Worm (Caenorhabditis elegans) whole organism, L3 larva: ENCODE measurements around the gene msp-58.
"Not testable (repeated sequence)": the region's sequence is repeated elsewhere in the genome, so short reads cannot be mapped to it uniquely, and the experiment has no call there.

ENCODE experiments used
- egl-5 ChIP-seq: fragments of 150-350 bp; optimal IDR thresholded peaks from 2 replicates; lab custom pipeline; 2017; ENCODE audit warnings: missing biosample characterization, missing genetic modification reagents, missing genetic modification characterization, inconsistent platforms
- unc-39 ChIP-seq: sonication (generic microtip); optimal IDR thresholded peaks from 4 replicates; lab custom pipeline; 2017; ENCODE audit warnings: missing biosample characterization, missing genetic modification characterization

- TF ChIP-seq unc-39, egl-5 (tag; lab: Kevin White, UChicago): not testable (repeated sequence)
Observed at ce11 chrIV:5308046-5308643, at the start of gene msp-58, which contains the start of gene ZK354.9.
